Fruit fly (Drosophila melanogaster): Measurements from ENCODE around the gene CG31913.

The CG31913 gene

DNA sequence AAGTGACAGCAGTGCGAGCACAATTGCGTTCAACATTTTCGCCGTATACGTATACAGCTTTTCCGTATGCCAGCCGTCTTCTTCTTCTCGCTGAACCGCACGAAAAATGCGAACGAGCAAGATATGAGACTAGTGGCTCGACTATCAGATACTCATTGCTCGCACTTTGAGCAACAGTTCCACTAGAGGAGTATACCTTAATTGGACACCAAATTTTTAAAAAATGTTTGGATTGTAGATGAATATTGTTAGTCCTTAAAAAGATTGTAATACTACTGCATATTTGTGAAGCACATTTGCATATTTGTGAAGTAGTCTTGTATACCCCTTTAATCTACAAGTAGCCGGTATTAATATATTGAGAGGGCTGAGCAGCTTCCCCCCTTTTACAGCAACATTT is 5.7 kb upstream of the CG31913 start:
- TF ChIP-seq Sin3A (optimal IDR thresholded peaks at IDR 0.05) (no peak), ttk (optimal IDR thresholded peaks at IDR 0.05) (no peak), insv (optimal IDR thresholded peaks at IDR 0.05) (no peak), h (optimal IDR thresholded peaks at IDR 0.05) (no peak)

DNA sequence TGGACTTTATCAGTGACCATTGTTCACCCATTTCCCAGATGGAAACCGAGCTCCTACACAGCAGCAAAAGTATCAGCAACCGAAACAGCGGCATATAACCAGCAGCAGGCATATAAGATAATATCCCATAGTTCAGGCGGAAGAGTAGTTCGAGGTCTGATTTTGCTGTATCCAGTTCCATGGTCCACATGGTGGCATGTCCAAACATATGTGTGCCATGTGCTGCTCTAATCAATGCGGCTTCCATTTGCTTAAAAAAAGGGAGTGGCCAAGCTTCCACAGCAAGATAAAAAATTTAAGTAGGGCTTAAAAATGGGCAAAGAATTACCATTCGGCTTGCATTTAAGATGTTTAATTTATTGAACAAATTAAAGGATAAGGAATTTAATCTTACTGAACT is 3.1 kb upstream of the CG31913 start:
- TF ChIP-seq psq (optimal IDR thresholded peaks at IDR 0.05) (no peak), insv (optimal IDR thresholded peaks at IDR 0.05) (no peak), Myc (optimal IDR thresholded peaks at IDR 0.05) (no peak), h (optimal IDR thresholded peaks at IDR 0.05) (no peak), ttk (optimal IDR thresholded peaks at IDR 0.05) (no peak)

DNA sequence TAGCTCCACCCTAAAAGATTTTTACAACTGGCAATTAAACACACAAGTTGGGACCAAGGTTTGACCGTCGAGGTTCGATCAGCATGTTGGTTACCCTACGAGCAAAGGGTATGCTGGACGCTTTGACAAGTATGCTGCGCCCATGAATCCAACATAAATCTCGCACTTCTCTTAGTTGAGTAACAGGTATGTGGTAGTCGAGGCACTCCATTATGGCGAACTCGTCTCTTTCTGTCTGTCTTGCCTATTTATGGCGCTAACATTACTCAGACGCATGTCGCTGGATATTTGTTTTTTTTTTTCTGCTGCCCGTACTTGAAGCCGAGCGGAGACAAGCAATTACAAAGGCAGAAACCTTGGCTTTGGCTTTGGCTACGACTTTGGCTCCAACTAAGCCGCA is 2.6 kb upstream of the CG31913 start:
- TF ChIP-seq Sin3A (optimal IDR thresholded peaks at IDR 0.05) = no peak

DNA sequence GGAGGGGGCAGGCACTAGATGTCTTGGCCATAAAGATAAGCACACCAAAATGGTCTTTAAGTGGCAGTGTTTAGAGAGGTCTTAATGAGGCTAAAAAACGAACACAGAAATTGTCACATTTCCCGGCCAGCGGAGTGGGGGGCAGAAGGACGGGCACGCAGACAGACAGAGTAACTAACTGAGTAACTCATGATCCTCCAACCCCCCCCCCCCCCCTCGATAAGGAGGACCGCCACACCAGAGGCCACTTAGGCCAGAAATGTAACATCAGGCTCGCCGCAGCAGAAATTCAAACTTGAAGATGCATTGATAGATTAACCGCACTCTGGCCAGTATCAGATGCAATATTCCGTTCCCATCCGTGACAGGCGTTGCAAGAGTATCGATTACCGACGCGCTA is 965 bp upstream of the CG31913 start:
- no peak for TF ChIP-seq ttk (optimal IDR thresholded peaks at IDR 0.05)
- TF ChIP-seq h (optimal IDR thresholded peaks at IDR 0.05) = no peak
- TF ChIP-seq psq (optimal IDR thresholded peaks at IDR 0.05) = no peak
- TF ChIP-seq Sin3A (optimal IDR thresholded peaks at IDR 0.05) = no peak
- no peak for TF ChIP-seq insv (optimal IDR thresholded peaks at IDR 0.05)
- no peak for TF ChIP-seq Myc (optimal IDR thresholded peaks at IDR 0.05)

DNA sequence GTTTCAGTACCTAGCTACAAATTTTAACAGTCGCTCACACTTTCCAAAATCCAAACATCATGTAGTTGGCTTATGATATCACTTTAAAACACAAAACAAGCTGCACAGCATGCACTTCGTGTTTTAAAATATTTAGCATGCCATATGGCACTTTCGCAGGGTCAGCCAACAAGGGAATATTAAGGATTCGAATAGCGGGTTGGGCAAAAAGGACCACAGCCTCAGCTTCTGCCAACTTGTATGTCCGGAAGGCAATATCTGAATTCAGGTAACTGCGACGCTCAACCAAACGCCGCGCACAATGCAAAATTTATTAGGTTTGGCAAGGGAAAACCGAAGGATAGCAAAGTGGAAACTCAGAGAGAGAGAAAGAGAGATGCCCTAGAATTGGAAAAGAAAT is 5.4 kb downstream of the CG31913 start:
- TF ChIP-seq Sin3A (optimal IDR thresholded peaks at IDR 0.05) (no peak), insv (optimal IDR thresholded peaks at IDR 0.05) (no peak), Myc (optimal IDR thresholded peaks at IDR 0.05) (no peak), psq (optimal IDR thresholded peaks at IDR 0.05) (no peak), h (optimal IDR thresholded peaks at IDR 0.05) (no peak), ttk (optimal IDR thresholded peaks at IDR 0.05) (no peak)

DNA sequence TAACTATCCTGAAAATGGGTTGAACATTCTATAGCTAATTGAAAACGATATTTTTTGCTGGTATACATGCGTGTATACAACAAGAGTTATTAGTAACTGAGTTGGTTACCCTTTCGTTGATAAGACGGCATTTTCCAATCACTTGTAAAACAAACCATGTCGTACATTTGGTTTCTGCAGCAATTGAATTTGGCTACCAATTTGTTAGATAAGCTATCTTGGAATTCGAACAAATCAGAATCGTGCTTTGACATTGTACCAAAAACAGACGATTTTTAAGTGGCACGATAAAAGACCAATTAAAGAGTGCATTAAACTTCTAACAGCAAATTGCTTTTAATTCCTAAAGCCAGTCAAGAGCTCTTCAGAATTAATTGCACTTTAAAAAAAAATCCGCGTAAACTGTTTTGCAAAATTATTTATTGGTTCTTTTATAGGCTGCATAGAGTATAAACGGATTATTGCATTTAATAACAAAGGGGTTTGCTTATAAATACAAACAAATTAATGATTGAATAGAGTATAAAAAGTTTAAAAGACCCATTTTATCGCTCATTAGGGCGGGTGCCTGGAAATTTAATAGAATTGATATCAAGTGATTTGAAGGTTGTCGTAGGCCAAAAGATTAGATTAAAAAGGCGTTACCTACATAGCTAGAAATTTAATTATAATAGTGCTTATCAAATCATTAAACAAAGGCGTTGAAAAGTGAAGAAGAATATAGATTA is 7.1 kb downstream of the CG31913 start:
- no peak for TF ChIP-seq psq (optimal IDR thresholded peaks at IDR 0.05)
- no peak for TF ChIP-seq h (optimal IDR thresholded peaks at IDR 0.05)
- TF ChIP-seq Sin3A (optimal IDR thresholded peaks at IDR 0.05) = no peak
- TF ChIP-seq ttk (optimal IDR thresholded peaks at IDR 0.05) = no peak
- no peak for TF ChIP-seq insv (optimal IDR thresholded peaks at IDR 0.05)
- TF ChIP-seq Myc (optimal IDR thresholded peaks at IDR 0.05) = no peak

DNA sequence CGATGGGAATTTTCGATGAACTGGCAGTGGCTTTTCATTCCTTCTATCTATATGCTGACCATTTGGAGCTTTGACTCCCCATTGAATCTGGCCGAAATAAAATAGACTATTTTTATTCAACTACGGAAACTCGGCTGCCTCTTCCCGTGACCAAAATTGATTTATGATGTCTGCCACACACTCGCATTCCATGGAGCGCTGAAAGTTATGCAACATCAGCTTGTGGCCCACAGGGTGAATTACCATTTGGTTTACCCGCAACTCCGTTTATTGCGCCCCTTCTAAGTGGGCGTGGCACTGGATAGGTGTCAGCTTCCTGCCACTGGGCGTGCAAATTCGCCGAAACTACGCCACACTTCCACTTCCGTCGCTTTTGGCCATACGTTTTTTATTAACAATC is 9.3 kb downstream of the CG31913 start:
- TF ChIP-seq Sin3A (optimal IDR thresholded peaks at IDR 0.05) = no peak
- TF ChIP-seq ttk (optimal IDR thresholded peaks at IDR 0.05) = no peak
- TF ChIP-seq psq (optimal IDR thresholded peaks at IDR 0.05) = no peak
- no peak for TF ChIP-seq insv (optimal IDR thresholded peaks at IDR 0.05)
- TF ChIP-seq h (optimal IDR thresholded peaks at IDR 0.05) = no peak
- TF ChIP-seq Myc (optimal IDR thresholded peaks at IDR 0.05) = no peak

DNA sequence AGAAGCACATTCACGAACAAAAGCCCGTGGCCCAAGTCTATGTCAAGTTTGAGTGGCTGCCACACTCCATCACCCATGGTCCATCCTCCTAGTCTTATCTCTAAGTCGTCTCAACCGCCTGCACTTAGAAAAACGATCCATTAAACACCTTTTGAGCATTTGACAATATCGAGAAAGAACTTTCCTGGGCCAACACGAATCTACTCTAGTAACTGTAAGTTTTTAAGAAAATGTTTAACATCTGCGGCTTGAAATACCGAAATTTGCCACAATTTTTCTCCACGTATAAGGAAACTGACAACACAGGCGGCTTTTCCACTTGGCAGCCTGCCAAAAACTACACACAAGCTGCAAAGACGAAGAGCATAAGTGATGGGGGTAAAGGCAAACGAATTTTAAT is 11.4 kb downstream of the CG31913 start:
- TF ChIP-seq insv (optimal IDR thresholded peaks at IDR 0.05) (no peak), h (optimal IDR thresholded peaks at IDR 0.05) (no peak), ttk (optimal IDR thresholded peaks at IDR 0.05) (no peak)

DNA sequence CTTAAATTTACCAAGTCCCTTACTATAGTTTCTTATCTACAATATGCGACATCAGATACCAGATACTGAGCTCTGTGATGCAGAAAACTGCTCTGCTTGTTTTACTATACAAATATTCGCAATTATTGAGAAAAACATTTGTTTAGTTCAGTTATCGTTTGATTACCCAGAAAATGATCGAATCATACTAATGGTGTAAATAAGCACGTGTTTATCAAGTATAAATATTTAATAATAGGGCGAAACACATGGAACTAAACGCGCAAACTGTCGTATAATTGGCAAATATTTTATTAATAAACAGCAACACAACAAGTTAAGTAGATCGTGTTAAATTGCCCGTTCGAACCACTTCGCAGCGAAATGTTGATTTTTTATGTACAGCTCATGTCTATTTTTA is 14.1 kb downstream of the CG31913 start:
- TF ChIP-seq h (optimal IDR thresholded peaks at IDR 0.05) (no peak), insv (optimal IDR thresholded peaks at IDR 0.05) (no peak), psq (optimal IDR thresholded peaks at IDR 0.05) (no peak), Myc (optimal IDR thresholded peaks at IDR 0.05) (no peak), ttk (optimal IDR thresholded peaks at IDR 0.05) (no peak), Sin3A (optimal IDR thresholded peaks at IDR 0.05) (no peak)

DNA sequence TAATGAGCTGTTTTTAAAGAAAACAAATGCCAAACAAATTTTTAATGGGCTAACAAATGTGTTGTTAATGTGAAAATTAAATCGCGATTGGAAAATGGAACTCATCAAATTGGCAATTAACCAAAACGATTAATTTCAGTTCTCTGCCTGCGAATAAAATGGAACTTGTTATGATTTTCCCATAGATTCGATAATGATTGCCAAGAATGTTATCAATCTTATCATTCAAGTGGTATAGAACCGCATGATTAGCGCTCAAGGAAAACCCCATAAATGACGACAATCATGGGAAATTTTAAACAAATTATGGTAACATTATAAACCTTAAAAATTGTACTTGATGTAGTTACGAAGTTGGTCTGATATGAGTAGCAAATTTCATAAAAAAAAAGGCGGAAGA is 14.8 kb downstream of the CG31913 start:
- TF ChIP-seq h (optimal IDR thresholded peaks at IDR 0.05) = no peak
- TF ChIP-seq insv (optimal IDR thresholded peaks at IDR 0.05) = no peak
- TF ChIP-seq ttk (optimal IDR thresholded peaks at IDR 0.05) = no peak
- no peak for TF ChIP-seq Myc (optimal IDR thresholded peaks at IDR 0.05)
- TF ChIP-seq psq (optimal IDR thresholded peaks at IDR 0.05) = no peak
- no peak for TF ChIP-seq Sin3A (optimal IDR thresholded peaks at IDR 0.05)

DNA sequence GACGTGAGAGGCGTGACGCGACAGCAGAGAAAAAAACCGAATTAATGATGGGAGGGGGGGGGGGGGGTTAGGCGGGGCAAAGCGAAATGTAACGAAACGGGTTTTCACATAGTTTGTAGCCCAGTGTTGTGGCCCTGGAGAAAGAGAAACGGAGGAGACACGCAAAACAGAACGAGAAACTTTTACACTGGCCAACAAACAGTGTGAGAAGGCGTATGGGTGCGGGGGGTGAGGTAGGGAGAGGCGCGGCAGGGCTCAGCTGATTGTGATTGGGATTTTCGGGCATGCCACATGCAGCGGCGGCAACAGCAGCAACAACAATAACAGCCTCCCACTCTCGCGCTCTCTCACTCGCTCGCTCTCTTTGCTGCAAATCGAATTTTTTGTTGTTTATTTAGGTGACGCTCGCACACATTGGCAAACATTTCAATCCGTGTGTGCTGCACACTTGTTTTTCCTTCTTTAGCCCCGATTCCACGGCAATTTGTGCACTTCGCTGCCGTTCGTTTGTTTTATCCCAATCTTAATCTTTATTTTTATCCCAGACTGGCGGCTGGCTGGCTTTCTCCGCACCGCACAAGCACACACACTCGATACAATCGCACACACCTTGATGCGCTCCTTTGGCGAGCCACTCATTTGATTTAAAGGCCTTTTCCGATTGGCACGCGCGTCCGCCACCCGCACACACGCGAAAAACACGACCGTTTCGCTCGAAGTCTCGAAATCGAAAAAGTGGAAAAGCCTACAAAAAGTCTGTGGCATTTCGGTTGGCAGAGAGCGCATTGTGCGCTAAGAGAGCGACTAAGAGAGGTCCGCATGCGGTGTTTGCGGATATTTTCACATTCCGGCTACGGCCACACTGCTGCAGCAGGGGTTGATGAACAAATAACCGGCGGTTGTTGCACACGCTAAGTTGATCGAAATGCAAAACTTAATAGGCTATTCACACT is 15.9 kb downstream of the CG31913 start, which contains the start of gene CG9171:
TSS of gene CG9171 (minus strand) at position 819 of the 953 bp plus-strand sequence.
- TF ChIP-seq h (optimal IDR thresholded peaks at IDR 0.05) (no peak), insv (optimal IDR thresholded peaks at IDR 0.05) (no peak), psq (optimal IDR thresholded peaks at IDR 0.05) (no peak), Myc (optimal IDR thresholded peaks at IDR 0.05) (no peak), ttk (optimal IDR thresholded peaks at IDR 0.05) (no peak), Sin3A (optimal IDR thresholded peaks at IDR 0.05) (no peak)

DNA sequence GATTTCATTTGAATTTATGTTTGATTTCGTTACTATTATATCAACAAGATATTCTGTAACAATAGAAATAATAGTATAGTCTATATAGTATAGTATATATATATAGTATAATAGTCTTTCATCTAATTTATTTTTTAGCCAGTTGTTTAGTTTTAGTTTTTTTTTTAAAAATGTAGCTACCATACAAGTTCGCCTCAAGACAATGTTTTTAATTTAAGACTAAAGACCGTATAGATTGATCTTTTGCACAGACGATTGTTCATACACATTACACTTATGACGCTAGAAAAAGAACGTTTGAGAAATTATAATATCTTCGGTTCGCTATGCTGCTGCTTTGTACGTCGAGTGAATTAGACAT is 16.5 kb downstream of the CG31913 start:
- TF ChIP-seq psq (optimal IDR thresholded peaks at IDR 0.05) (no peak), insv (optimal IDR thresholded peaks at IDR 0.05) (no peak), Myc (optimal IDR thresholded peaks at IDR 0.05) (no peak), h (optimal IDR thresholded peaks at IDR 0.05) (no peak), Sin3A (optimal IDR thresholded peaks at IDR 0.05) (no peak), ttk (optimal IDR thresholded peaks at IDR 0.05) (no peak)

DNA sequence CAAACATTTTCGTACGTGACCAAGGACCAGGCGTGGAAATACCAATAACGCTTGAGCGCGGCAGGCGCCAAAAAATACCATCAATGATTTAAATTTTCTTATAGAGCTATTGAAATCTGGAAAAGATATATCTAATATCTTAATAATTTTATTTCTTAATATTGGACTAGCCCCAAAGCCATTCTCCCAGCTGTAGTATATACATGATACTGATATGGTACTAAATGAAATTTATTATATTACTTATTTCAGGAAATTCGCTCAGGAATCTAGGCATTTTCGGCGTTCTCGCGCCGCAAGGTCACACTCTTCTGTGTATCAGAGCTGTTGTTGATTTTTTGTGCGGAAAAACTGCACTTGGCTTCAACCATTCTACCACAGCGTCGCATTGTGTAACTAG is 18.1 kb downstream of the CG31913 start, which contains the start of the genes CG14005 and CG7239:
TSS of gene CG14005 (minus strand) at position 50 of the 400 bp plus-strand sequence.
TSS of gene CG7239 (plus strand) at position 295 of the 400 bp plus-strand sequence.
- no peak for TF ChIP-seq Myc (optimal IDR thresholded peaks at IDR 0.05)
- no peak for TF ChIP-seq insv (optimal IDR thresholded peaks at IDR 0.05)
- no peak for TF ChIP-seq ttk (optimal IDR thresholded peaks at IDR 0.05)
- TF ChIP-seq Sin3A (optimal IDR thresholded peaks at IDR 0.05) = no peak
- TF ChIP-seq h (optimal IDR thresholded peaks at IDR 0.05) = no peak
- no peak for TF ChIP-seq psq (optimal IDR thresholded peaks at IDR 0.05)

Data from Kc167 (cell line).